Worm (Caenorhabditis elegans) whole organism, L4/young adult: ENCODE data around the gene taf-11.1.

Experiments
- W03F9.2 ChIP-seq: fragments of 150-350 bp; optimal IDR thresholded peaks from 2 replicates; lab custom pipeline; 2014; ENCODE audit warnings: missing biosample characterization, missing genetic modification characterization
- dao-5 ChIP-seq: sonication (generic microtip); optimal IDR thresholded peaks from 2 replicates; lab custom pipeline; 2016; ENCODE audit warnings: missing genotype, missing genetic modification characterization, moderate library complexity, missing compliant biosample characterization
- him-1 ChIP-seq: sonication (generic microtip); optimal IDR thresholded peaks from 2 replicates; lab custom pipeline; 2016; ENCODE audit warnings: missing genotype, missing genetic modification reagents, missing genetic modification characterization, missing compliant biosample characterization

DNA sequence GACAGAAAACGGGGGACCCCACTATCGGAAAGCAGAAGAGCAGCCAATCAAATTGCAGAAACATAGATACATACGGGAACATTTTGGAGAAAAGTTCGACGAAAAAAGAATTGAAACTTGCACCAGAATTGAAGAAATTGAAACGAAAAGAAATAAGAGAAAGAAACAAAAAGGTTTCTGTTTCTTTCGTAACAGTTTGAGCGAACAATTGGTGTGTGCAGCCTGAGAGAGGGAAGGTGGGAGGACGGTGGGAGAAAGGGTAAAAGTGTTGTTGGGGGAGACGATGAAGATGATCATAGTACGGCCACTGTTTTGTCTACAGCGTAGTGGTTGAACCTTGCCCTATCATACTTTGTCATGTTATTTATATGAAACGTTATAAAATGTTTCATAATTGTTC lies 40.0 kb downstream of the taf-11.1 start:
- no peak for TF ChIP-seq dao-5 (tag; lab: Kevin White, UChicago)
- no peak for TF ChIP-seq W03F9.2
- no peak for TF ChIP-seq him-1 (tag; lab: Kevin White, UChicago)
